Worm (Caenorhabditis elegans) whole organism, mixed stage, embryonic: ENCODE results near the gene ZK742.4.

Experiments used
- M03D4.4 ChIP-seq: sonication (generic microtip); optimal IDR thresholded peaks from 2 replicates; lab custom pipeline; 2017; ENCODE audit warnings: mild to moderate bottlenecking, missing genetic modification characterization, missing compliant biosample characterization
- bed-3 ChIP-seq: fragments of 200-800 bp; sonication (Bioruptor generic); optimal IDR thresholded peaks from 3 replicates; lab custom pipeline; 2018; ENCODE audit warnings: mild to moderate bottlenecking, missing genetic modification characterization, moderate library complexity, missing compliant biosample characterization
- ceh-39 ChIP-seq: fragments of 150-350 bp; optimal IDR thresholded peaks from 2 replicates; lab custom pipeline; 2014; ENCODE audit warnings: missing biosample characterization, missing genetic modification characterization
- ceh-43 ChIP-seq: fragments of 200-800 bp; sonication (Bioruptor generic); optimal IDR thresholded peaks from 2 replicates; lab custom pipeline; 2018; ENCODE audit warnings: mild to moderate bottlenecking, missing genetic modification characterization, moderate library complexity, missing compliant biosample characterization
- ceh-83 ChIP-seq: fragments of 200-800 bp; sonication (Bioruptor generic); optimal IDR thresholded peaks from 2 replicates; lab custom pipeline; 2018; ENCODE audit warnings: mild to moderate bottlenecking, missing genetic modification characterization, missing compliant biosample characterization
- ces-1 ChIP-seq: fragments of 150-350 bp; optimal IDR thresholded peaks from 2 replicates; lab custom pipeline; 2014; ENCODE audit warnings: missing biosample characterization, missing genetic modification reagents, missing genetic modification characterization
- cnd-1 ChIP-seq: fragments of 200-800 bp; sonication (Bioruptor generic); optimal IDR thresholded peaks from 2 replicates; lab custom pipeline; 2018; ENCODE audit warnings: mild to moderate bottlenecking, missing genetic modification characterization, missing compliant biosample characterization
- drap-1 ChIP-seq: fragments of 200-800 bp; sonication (Bioruptor generic); optimal IDR thresholded peaks from 3 replicates; lab custom pipeline; 2018; ENCODE audit warnings: mild to moderate bottlenecking, missing genetic modification characterization, missing compliant biosample characterization
- elt-1 ChIP-seq: sonication (generic microtip); optimal IDR thresholded peaks from 2 replicates; lab custom pipeline; 2017; ENCODE audit warnings: missing genetic modification characterization, mild to moderate bottlenecking, missing compliant biosample characterization, antibody characterized with exemption, moderate library complexity, borderline replicate concordance; ENCODE audit not compliant: insufficient read depth
- elt-3 ChIP-seq: fragments of 150-350 bp; optimal IDR thresholded peaks from 2 replicates; lab custom pipeline; 2014; ENCODE audit warnings: missing biosample characterization, missing genetic modification characterization
- flh-1 ChIP-seq: fragments of 200-800 bp; sonication (Bioruptor generic); optimal IDR thresholded peaks from 2 replicates; lab custom pipeline; 2018; ENCODE audit warnings: mild to moderate bottlenecking, missing genetic modification characterization, moderate library complexity, missing compliant biosample characterization
- lin-13 ChIP-seq: fragments of 150-350 bp; optimal IDR thresholded peaks from 2 replicates; lab custom pipeline; 2014; ENCODE audit warnings: missing biosample characterization, missing genetic modification characterization
- lsy-2 ChIP-seq: fragments of 150-350 bp; optimal IDR thresholded peaks from 2 replicates; lab custom pipeline; 2014; ENCODE audit warnings: missing biosample characterization, missing genetic modification characterization
- mep-1 ChIP-seq: fragments of 150-350 bp; optimal IDR thresholded peaks from 2 replicates; lab custom pipeline; 2017; ENCODE audit warnings: missing biosample characterization, missing genetic modification reagents, missing genetic modification characterization, inconsistent platforms
- mls-2 ChIP-seq: sonication (generic microtip); optimal IDR thresholded peaks from 2 replicates; lab custom pipeline; 2016; ENCODE audit warnings: mild to moderate bottlenecking, missing genetic modification characterization, moderate library complexity, missing compliant biosample characterization
- nhr-12 ChIP-seq: fragments of 150-350 bp; optimal IDR thresholded peaks from 2 replicates; lab custom pipeline; 2014; ENCODE audit warnings: missing biosample characterization, missing genetic modification characterization
- nhr-2 ChIP-seq: fragments of 150-350 bp; optimal IDR thresholded peaks from 2 replicates; lab custom pipeline; 2014; ENCODE audit warnings: missing biosample characterization, missing genetic modification characterization
- nhr-237 ChIP-seq: fragments of 150-350 bp; optimal IDR thresholded peaks from 2 replicates; lab custom pipeline; 2014; ENCODE audit warnings: missing biosample characterization, missing genetic modification characterization
- nhr-28 ChIP-seq: fragments of 150-350 bp; optimal IDR thresholded peaks from 2 replicates; lab custom pipeline; 2014; ENCODE audit warnings: missing biosample characterization, missing genetic modification characterization
- nhr-76 ChIP-seq: sonication (generic microtip); optimal IDR thresholded peaks from 2 replicates; lab custom pipeline; 2017; ENCODE audit warnings: missing biosample characterization, missing genetic modification characterization
- pha-4 ChIP-seq: fragments of 150-350 bp; optimal IDR thresholded peaks from 2 replicates; lab custom pipeline; 2018; ENCODE audit warnings: missing biosample characterization, missing genetic modification reagents, missing genetic modification characterization
- sem-2 ChIP-seq: fragments of 200-800 bp; sonication (Bioruptor generic); optimal IDR thresholded peaks from 2 replicates; lab custom pipeline; 2018; ENCODE audit warnings: mild to moderate bottlenecking, missing genetic modification characterization, missing compliant biosample characterization
- snpc-4 ChIP-seq: fragments of 150-350 bp; optimal IDR thresholded peaks from 2 replicates; lab custom pipeline; 2014; ENCODE audit warnings: missing biosample characterization, missing genetic modification characterization
- sptf-1 ChIP-seq: sonication (generic microtip); optimal IDR thresholded peaks from 2 replicates; lab custom pipeline; 2017; ENCODE audit warnings: mild to moderate bottlenecking, missing genetic modification characterization, moderate library complexity, missing compliant biosample characterization
- tbx-8 ChIP-seq: fragments of 200-800 bp; sonication (Bioruptor generic); optimal IDR thresholded peaks from 2 replicates; lab custom pipeline; 2018; ENCODE audit warnings: mild to moderate bottlenecking, missing genetic modification characterization, moderate library complexity, missing compliant biosample characterization
- unc-39 ChIP-seq: fragments of 150-350 bp; optimal IDR thresholded peaks from 2 replicates; lab custom pipeline; 2014; ENCODE audit warnings: missing biosample characterization, missing genetic modification characterization
- unc-62 ChIP-seq: fragments of 150-350 bp; optimal IDR thresholded peaks from 2 replicates; lab custom pipeline; 2014; ENCODE audit warnings: missing biosample characterization, missing genetic modification reagents, missing genetic modification characterization
- zip-8 ChIP-seq: fragments of 150-350 bp; optimal IDR thresholded peaks from 2 replicates; lab custom pipeline; 2014; ENCODE audit warnings: missing biosample characterization, missing genetic modification characterization
- ztf-11 ChIP-seq: fragments of 150-350 bp; optimal IDR thresholded peaks from 2 replicates; lab custom pipeline; 2014; ENCODE audit warnings: missing biosample characterization, missing genetic modification characterization

Gene ZK742.4

DNA sequence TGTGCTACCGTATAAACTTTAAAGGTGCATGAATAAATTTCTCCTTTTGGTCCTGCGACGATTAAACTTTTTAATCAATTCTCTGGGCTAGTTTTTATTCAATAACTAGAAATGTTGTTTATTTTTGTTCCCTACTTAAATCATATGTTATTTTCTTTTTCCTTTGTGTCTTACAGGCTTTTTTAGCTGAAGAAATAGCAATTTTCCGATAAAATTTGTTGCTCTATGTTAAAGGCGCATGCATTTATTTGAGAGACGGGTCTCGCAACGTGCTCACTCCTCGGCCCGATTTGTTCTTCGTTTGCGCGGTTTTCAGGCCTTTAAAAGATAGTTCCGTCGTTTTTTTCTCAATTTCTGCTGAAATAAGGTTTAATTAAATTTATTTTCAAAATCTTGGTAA, 42.3 kb upstream of the ZK742.4 start:
- TF ChIP-seq ceh-39 (tag; lab: Kevin White, UChicago): no peak
- no peak for TF ChIP-seq lsy-2 (tag; lab: Kevin White, UChicago)
- TF ChIP-seq mep-1 (tag; lab: Kevin White, UChicago): peak; percentile 27
- peak; percentile 11 for TF ChIP-seq ces-1
- TF ChIP-seq mls-2 (tag; lab: Kevin White, UChicago): no peak

ce11 chrV:7852078-7852477, 40.5 kb upstream of the ZK742.4 start:
- TF ChIP-seq sem-2 (GFP tag; lab: Kevin White, UChicago) (no peak), nhr-28 (tag; lab: Kevin White, UChicago) (no peak)

- TF ChIP-seq snpc-4 (tag; lab: Kevin White, UChicago) (no peak), bed-3 (GFP tag; lab: Kevin White, UChicago) (no peak), flh-1 (GFP tag; lab: Kevin White, UChicago) (no peak), ceh-83 (no peak), drap-1 (no peak), sptf-1 (tag; lab: Kevin White, UChicago) (peak; percentile 56), elt-3 (tag; lab: Kevin White, UChicago) (no peak), M03D4.4 (tag; lab: Kevin White, UChicago) (no peak)
Measured at ce11 chrV:7848251-7848650, 36.7 kb upstream of the ZK742.4 start.

DNA sequence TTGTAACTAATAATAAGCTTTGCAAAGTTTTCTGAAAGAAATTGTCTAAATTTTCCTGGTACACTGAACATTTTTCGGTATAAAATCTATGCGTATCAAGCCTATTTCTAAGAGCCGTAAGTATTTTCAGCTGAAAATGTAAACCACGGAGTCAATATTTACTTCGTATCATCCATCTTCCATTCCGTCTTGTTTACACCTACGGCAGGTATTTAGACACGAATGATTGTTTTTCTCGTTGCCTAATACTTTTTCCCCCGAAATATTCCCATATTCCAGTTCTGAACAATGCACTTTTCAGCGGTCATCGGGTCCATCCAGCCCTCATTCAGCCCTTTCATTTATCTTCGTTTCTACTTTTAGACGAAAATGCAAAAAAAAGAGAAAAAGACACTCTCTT, 36.1 kb upstream of the ZK742.4 start:
- no peak for TF ChIP-seq nhr-237 (tag; lab: Kevin White, UChicago)
- peak; percentile 62 for TF ChIP-seq pha-4 (tag; lab: Kevin White, UChicago)

- TF ChIP-seq drap-1: no peak
- no peak for TF ChIP-seq ceh-83
- no peak for TF ChIP-seq cnd-1 (tag; lab: Kevin White, UChicago)
- no peak for TF ChIP-seq mep-1 (tag; lab: Kevin White, UChicago)
- TF ChIP-seq pha-4 (tag; lab: Kevin White, UChicago): no peak
- TF ChIP-seq nhr-2 (tag; lab: Kevin White, UChicago): no peak
- no peak for TF ChIP-seq elt-1
- no peak for TF ChIP-seq nhr-76 (tag; lab: Kevin White, UChicago)
- TF ChIP-seq M03D4.4 (tag; lab: Kevin White, UChicago): no peak
- TF ChIP-seq nhr-237 (tag; lab: Kevin White, UChicago): no peak
- no peak for TF ChIP-seq tbx-8
- no peak for TF ChIP-seq unc-39 (tag; lab: Kevin White, UChicago)
Measured at ce11 chrV:7847170-7847569, 35.6 kb upstream of the ZK742.4 start, which contains the start of gene memo-1. memo-1 (minus strand) TSS chrV:7847171.

DNA sequence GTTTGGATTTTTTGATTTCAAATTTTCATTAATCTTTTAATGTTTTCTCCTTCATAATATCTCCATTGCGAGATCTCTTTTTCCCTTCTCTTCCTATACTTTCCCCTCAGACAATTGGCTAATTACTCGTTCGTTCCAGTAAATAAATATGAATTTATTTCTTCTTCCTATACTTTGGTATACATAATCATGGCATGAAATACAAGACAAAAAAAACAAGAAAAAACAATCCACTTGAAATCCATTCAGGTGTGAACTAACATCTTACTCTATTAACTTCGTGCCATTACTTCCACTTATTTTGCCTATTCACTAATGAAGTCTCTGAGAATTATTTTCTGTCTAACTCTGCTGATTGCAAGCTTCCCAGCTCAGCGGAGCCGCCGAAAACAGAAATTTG, 30.6 kb upstream of the ZK742.4 start, which contains the start of gene grd-8:
Gene grd-8 (plus strand): TSS at position 301 of the 400 bp plus-strand sequence.
- no peak for TF ChIP-seq pha-4 (tag; lab: Kevin White, UChicago)
- no peak for TF ChIP-seq ceh-39 (tag; lab: Kevin White, UChicago)
- no peak for TF ChIP-seq unc-39 (tag; lab: Kevin White, UChicago)
- TF ChIP-seq, all 35 proteins: peak for 0

- TF ChIP-seq unc-62 (GFP tag; lab: Kevin White, UChicago) (no peak), ceh-39 (tag; lab: Kevin White, UChicago) (no peak), nhr-76 (tag; lab: Kevin White, UChicago) (no peak), flh-1 (GFP tag; lab: Kevin White, UChicago) (no peak), lin-13 (tag; lab: Kevin White, UChicago) (no peak), ceh-83 (no peak), nhr-12 (no peak), elt-1 (no peak), ceh-43 (GFP tag; lab: Kevin White, UChicago) (no peak), zip-8 (tag; lab: Kevin White, UChicago) (no peak), nhr-28 (tag; lab: Kevin White, UChicago) (no peak), tbx-8 (no peak), ztf-11 (no peak), elt-3 (tag; lab: Kevin White, UChicago) (no peak)
Measured at ce11 chrV:7839485-7839884, 27.9 kb upstream of the ZK742.4 start, which contains the start of gene C37C3.12. C37C3.12 (minus strand) TSS chrV:7839585.
